Fruit fly (Drosophila melanogaster) S2 (cell line): Measurements from ENCODE around the gene Ldh.

Experiments used
- CG8478 ChIP-seq: fragments of >200 bp; optimal IDR thresholded peaks from 2 replicates; lab custom pipeline; 2018
- CTCF ChIP-seq, 2 experiments: fragments of >200 bp; optimal IDR thresholded peaks; 2 replicates each; lab custom pipeline; 2018

Gene Ldh

dm6 chr3L:6263896-6264841, 1.7 kb upstream of the Ldh start:
- peak; percentile 80 to 95 for TF ChIP-seq CTCF (optimal IDR thresholded peaks at IDR 0.05; lab: Kevin White, UChicago)
- TF ChIP-seq CG8478 (lab: Kevin White, UChicago) = no peak

- no peak for TF ChIP-seq CG8478 (lab: Kevin White, UChicago)
- no peak for TF ChIP-seq CTCF (optimal IDR thresholded peaks at IDR 0.05; lab: Kevin White, UChicago)
These were observed 976 bp upstream of the Ldh start for dm6 chr3L:6263470-6263869.

dm6 chr3L:6262076-6262504, 404 bp downstream of the Ldh start:
- TF ChIP-seq CG8478 (lab: Kevin White, UChicago) (no peak), CTCF (optimal IDR thresholded peaks at IDR 0.05; lab: Kevin White, UChicago) (no peak)

dm6 chr3L:6261230-6261629, 1.3 kb downstream of the Ldh start:
- TF ChIP-seq CTCF (optimal IDR thresholded peaks at IDR 0.05; lab: Kevin White, UChicago) (no peak), CG8478 (lab: Kevin White, UChicago) (no peak)

- TF ChIP-seq CG8478 (lab: Kevin White, UChicago) (no peak), CTCF (optimal IDR thresholded peaks at IDR 0.05; lab: Kevin White, UChicago) (no peak)
These were observed 3.8 kb downstream of the Ldh start, which contains the start of gene CG10163 for dm6 chr3L:6258660-6259059. Gene CG10163, minus strand, starts transcription at chr3L:6258760.

dm6 chr3L:6256408-6257188, 5.9 kb downstream of the Ldh start, which contains the start of gene Best2:
Gene Best2, minus strand, starts transcription at chr3L:6256665.
- TF ChIP-seq CG8478 (lab: Kevin White, UChicago) = no peak
- TF ChIP-seq CTCF (optimal IDR thresholded peaks at IDR 0.05; lab: Kevin White, UChicago) = no peak

- TF ChIP-seq CTCF (optimal IDR thresholded peaks at IDR 0.05; lab: Kevin White, UChicago) = no peak
- no peak for TF ChIP-seq CG8478 (lab: Kevin White, UChicago)
These were observed 7.9 kb downstream of the Ldh start for dm6 chr3L:6254427-6255105.

dm6 chr3L:6253730-6254129, 8.8 kb downstream of the Ldh start:
- TF ChIP-seq CG8478 (lab: Kevin White, UChicago) = no peak
- no peak for TF ChIP-seq CTCF (optimal IDR thresholded peaks at IDR 0.05; lab: Kevin White, UChicago)

- TF ChIP-seq CG8478 (lab: Kevin White, UChicago) = no peak
- no peak for TF ChIP-seq CTCF (optimal IDR thresholded peaks at IDR 0.05; lab: Kevin White, UChicago)
These were observed 13.1 kb downstream of the Ldh start for dm6 chr3L:6249178-6250078.

dm6 chr3L:6245646-6246045, 16.8 kb downstream of the Ldh start, which contains the start of gene Mdr65:
Gene Mdr65, minus strand, starts transcription at chr3L:6245746.
- TF ChIP-seq CG8478 (lab: Kevin White, UChicago) = no peak
- TF ChIP-seq CTCF (optimal IDR thresholded peaks at IDR 0.05; lab: Kevin White, UChicago) = no peak

- TF ChIP-seq CG8478 (lab: Kevin White, UChicago) = no peak
- no peak for TF ChIP-seq CTCF (optimal IDR thresholded peaks at IDR 0.05; lab: Kevin White, UChicago)
These were observed 22.5 kb downstream of the Ldh start, which contains the start of gene CG10226 for dm6 chr3L:6239968-6240367. Gene CG10226, minus strand, starts transcription at chr3L:6240068.

- TF ChIP-seq CG8478 (lab: Kevin White, UChicago) = no peak
- no peak for TF ChIP-seq CTCF (optimal IDR thresholded peaks at IDR 0.05; lab: Kevin White, UChicago)
These were observed 28.5 kb downstream of the Ldh start, which contains the start of gene CG42714 for dm6 chr3L:6234035-6234434. Gene CG42714, minus strand, starts transcription at chr3L:6234056.

- TF ChIP-seq CTCF (optimal IDR thresholded peaks at IDR 0.05; lab: Kevin White, UChicago) (no peak), CG8478 (lab: Kevin White, UChicago) (no peak)
These were observed 29.2 kb downstream of the Ldh start, which contains the start of gene BG642312 for dm6 chr3L:6233281-6233680. Gene BG642312, minus strand, starts transcription at chr3L:6233381.
